Worm (Caenorhabditis elegans) whole organism, late embryonic: Measurements from ENCODE around the gene cpsf-1.

Experiments
- F13H6.1 ChIP-seq: sonication (generic microtip); optimal IDR thresholded peaks from 2 replicates; lab custom pipeline; 2016; ENCODE audit warnings: missing genetic modification characterization, missing compliant biosample characterization
- K09A11.1 ChIP-seq: sonication (generic microtip); optimal IDR thresholded peaks from 2 replicates; lab custom pipeline; 2017; ENCODE audit warnings: antibody characterized with exemption, mild to moderate bottlenecking, missing genetic modification characterization, missing compliant biosample characterization; ENCODE audit not compliant: insufficient read depth
- T23F11.4 ChIP-seq: fragments of 200-800 bp; sonication (Bioruptor generic); optimal IDR thresholded peaks from 2 replicates; lab custom pipeline; 2018; ENCODE audit warnings: mild to moderate bottlenecking, missing genetic modification characterization, missing compliant biosample characterization
- Y22D7AL.16 ChIP-seq: sonication (generic microtip); optimal IDR thresholded peaks from 2 replicates; lab custom pipeline; 2016; ENCODE audit warnings: missing genetic modification characterization, missing compliant biosample characterization
- ahr-1 ChIP-seq: sonication (generic microtip); optimal IDR thresholded peaks from 2 replicates; lab custom pipeline; 2016; ENCODE audit warnings: missing genetic modification characterization, missing compliant biosample characterization
- ama-1 ChIP-seq: fragments of 150-350 bp; optimal IDR thresholded peaks from 2 replicates; lab custom pipeline; 2014
- ceh-14 ChIP-seq: sonication (generic microtip); optimal IDR thresholded peaks from 2 replicates; lab custom pipeline; 2016; ENCODE audit warnings: missing genotype, missing genetic modification characterization, missing compliant biosample characterization
- ceh-18 ChIP-seq: sonication (generic microtip); optimal IDR thresholded peaks from 2 replicates; lab custom pipeline; 2016; ENCODE audit warnings: missing genetic modification characterization, missing compliant biosample characterization
- ceh-2 ChIP-seq: sonication (generic microtip); optimal IDR thresholded peaks from 2 replicates; lab custom pipeline; 2016; ENCODE audit warnings: missing genotype, missing genetic modification characterization, missing compliant biosample characterization
- ceh-22 ChIP-seq: sonication (generic microtip); optimal IDR thresholded peaks from 2 replicates; lab custom pipeline; 2017; ENCODE audit warnings: missing biosample characterization, missing genetic modification characterization
- ceh-34 ChIP-seq: sonication (generic microtip); optimal IDR thresholded peaks from 2 replicates; lab custom pipeline; 2016; ENCODE audit warnings: mild to moderate bottlenecking, missing genetic modification characterization, missing compliant biosample characterization
- ceh-6 ChIP-seq: fragments of 200-800 bp; sonication (Bioruptor generic); optimal IDR thresholded peaks from 2 replicates; lab custom pipeline; 2018; ENCODE audit warnings: mild to moderate bottlenecking, missing genetic modification characterization, missing compliant biosample characterization
- elt-2 ChIP-seq: sonication (generic microtip); optimal IDR thresholded peaks from 2 replicates; lab custom pipeline; 2016; ENCODE audit warnings: missing genetic modification reagents, missing genetic modification characterization, missing compliant biosample characterization
- ets-4 ChIP-seq: sonication (generic microtip); optimal IDR thresholded peaks from 2 replicates; lab custom pipeline; 2016; ENCODE audit warnings: missing genetic modification characterization, missing compliant biosample characterization
- eyg-1 ChIP-seq: sonication (generic microtip); optimal IDR thresholded peaks from 2 replicates; lab custom pipeline; 2016; ENCODE audit warnings: missing genotype, missing genetic modification characterization, missing compliant biosample characterization
- fax-1 ChIP-seq: sonication (generic microtip); optimal IDR thresholded peaks from 2 replicates; lab custom pipeline; 2016; ENCODE audit warnings: missing genotype, missing genetic modification characterization, missing compliant biosample characterization
- fkh-10 ChIP-seq: fragments of 150-350 bp; optimal IDR thresholded peaks from 2 replicates; lab custom pipeline; 2014; ENCODE audit warnings: missing biosample characterization, missing genetic modification reagents, missing genetic modification characterization
- fkh-6 ChIP-seq: sonication (generic microtip); optimal IDR thresholded peaks from 2 replicates; lab custom pipeline; 2016; ENCODE audit warnings: missing genetic modification characterization, missing compliant biosample characterization
- gmeb-2 ChIP-seq: sonication (generic microtip); optimal IDR thresholded peaks from 2 replicates; lab custom pipeline; 2016; ENCODE audit warnings: missing genetic modification characterization, inconsistent platforms, missing compliant biosample characterization
- hlh-13 ChIP-seq: fragments of 200-800 bp; sonication (Bioruptor generic); optimal IDR thresholded peaks from 2 replicates; lab custom pipeline; 2018; ENCODE audit warnings: mild to moderate bottlenecking, missing genetic modification characterization, missing compliant biosample characterization
- hlh-15 ChIP-seq: sonication (generic microtip); optimal IDR thresholded peaks from 2 replicates; lab custom pipeline; 2016; ENCODE audit warnings: missing genetic modification characterization, missing compliant biosample characterization
- hlh-6 ChIP-seq: sonication (generic microtip); optimal IDR thresholded peaks from 2 replicates; lab custom pipeline; 2016; ENCODE audit warnings: missing genotype, missing genetic modification characterization, missing compliant biosample characterization
- hlh-8 ChIP-seq: sonication (generic microtip); optimal IDR thresholded peaks from 2 replicates; lab custom pipeline; 2016; ENCODE audit warnings: missing genotype, missing genetic modification characterization, missing compliant biosample characterization
- lim-6 ChIP-seq: sonication (generic microtip); optimal IDR thresholded peaks from 2 replicates; lab custom pipeline; 2016; ENCODE audit warnings: missing genetic modification characterization, missing compliant biosample characterization
- lin-11 ChIP-seq: fragments of 200-800 bp; sonication (Bioruptor generic); optimal IDR thresholded peaks from 2 replicates; lab custom pipeline; 2018; ENCODE audit warnings: mild to moderate bottlenecking, missing genetic modification characterization, missing compliant biosample characterization
- mec-3 ChIP-seq: sonication (generic microtip); optimal IDR thresholded peaks from 2 replicates; lab custom pipeline; 2016; ENCODE audit warnings: borderline replicate concordance, missing genetic modification characterization, missing compliant biosample characterization
- nhr-11 ChIP-seq: fragments of 150-350 bp; optimal IDR thresholded peaks from 2 replicates; lab custom pipeline; 2014; ENCODE audit warnings: missing biosample characterization, missing genetic modification characterization
- nhr-232 ChIP-seq: sonication (generic microtip); optimal IDR thresholded peaks from 2 replicates; lab custom pipeline; 2016; ENCODE audit warnings: missing genetic modification characterization, missing compliant biosample characterization
- npax-4 ChIP-seq: sonication (generic microtip); optimal IDR thresholded peaks from 2 replicates; lab custom pipeline; 2016; ENCODE audit warnings: missing genetic modification characterization, missing compliant biosample characterization
- odd-2 ChIP-seq: sonication (generic microtip); optimal IDR thresholded peaks from 2 replicates; lab custom pipeline; 2017; ENCODE audit warnings: antibody characterized with exemption, mild to moderate bottlenecking, missing genetic modification characterization, missing compliant biosample characterization
- pat-9 ChIP-seq: fragments of 200-800 bp; sonication (Bioruptor generic); optimal IDR thresholded peaks from 2 replicates; lab custom pipeline; 2018; ENCODE audit warnings: mild to moderate bottlenecking, missing genetic modification characterization, moderate library complexity, missing compliant biosample characterization
- pha-4 ChIP-seq: fragments of 150-350 bp; optimal IDR thresholded peaks from 2 replicates; lab custom pipeline; 2018; ENCODE audit warnings: missing biosample characterization, missing genetic modification reagents, missing genetic modification characterization
- pqm-1 ChIP-seq: sonication (generic microtip); optimal IDR thresholded peaks from 2 replicates; lab custom pipeline; 2016; ENCODE audit warnings: missing genetic modification characterization, missing compliant biosample characterization
- sdc-2 ChIP-seq: sonication (generic microtip); optimal IDR thresholded peaks from 2 replicates; lab custom pipeline; 2016; ENCODE audit warnings: missing genotype, missing genetic modification characterization, missing compliant biosample characterization
- sox-2 ChIP-seq: fragments of 200-800 bp; sonication (Bioruptor generic); IDR thresholded peaks from 2 replicates; pipeline ENCODE4 v1.3.6; 2022; ENCODE audit warnings: missing genetic modification reagents, missing genetic modification characterization, missing compliant biosample characterization
- sox-4 ChIP-seq: sonication (generic microtip); optimal IDR thresholded peaks from 2 replicates; lab custom pipeline; 2017; ENCODE audit warnings: mild to moderate bottlenecking, missing genetic modification characterization, inconsistent platforms, missing compliant biosample characterization
- tbx-2 ChIP-seq: sonication (generic microtip); optimal IDR thresholded peaks from 2 replicates; lab custom pipeline; 2016; ENCODE audit warnings: missing genetic modification characterization, missing compliant biosample characterization
- ttx-3 ChIP-seq: sonication (generic microtip); optimal IDR thresholded peaks from 2 replicates; lab custom pipeline; 2016; ENCODE audit warnings: missing genetic modification reagents, missing genetic modification characterization, missing compliant biosample characterization
- unc-3 ChIP-seq, 2 experiments: fragments of 200-800 bp in 1 of 2; sonication (Bioruptor generic) in 1 of 2; sonication (generic microtip) in 1 of 2; conservative IDR thresholded peaks in 1 of 2; optimal IDR thresholded peaks in 1 of 2; 2 replicates each; pipeline versions ENCODE4 v1.3.6 to Lab custom; 2016 to 2022; ENCODE audit warnings: missing compliant biosample characterization in 2 of 2, missing genetic modification characterization in 2 of 2, missing genetic modification reagents in 1 of 2
- unc-42 ChIP-seq: sonication (generic microtip); optimal IDR thresholded peaks from 2 replicates; lab custom pipeline; 2016; ENCODE audit warnings: missing genotype, missing genetic modification characterization, missing compliant biosample characterization
- zip-5 ChIP-seq: sonication (generic microtip); optimal IDR thresholded peaks from 2 replicates; lab custom pipeline; 2016; ENCODE audit warnings: missing genetic modification characterization, missing compliant biosample characterization

Gene cpsf-1

ce11 chrIV:2002290-2002689 lies 30.5 kb downstream of the cpsf-1 start (continued):
- TF ChIP-seq sox-4 (tag; lab: Kevin White, UChicago), result no peak
- TF ChIP-seq, all 69 proteins: peak for 0

- TF ChIP-seq lin-11 (tag; lab: Kevin White, UChicago), result no peak
- TF ChIP-seq ceh-2 (tag; lab: Kevin White, UChicago), result no peak
- no peak for TF ChIP-seq eyg-1
- TF ChIP-seq ttx-3 (tag; lab: Kevin White, UChicago), result no peak
- TF ChIP-seq nhr-232 (tag; lab: Kevin White, UChicago), result no peak
- no peak for TF ChIP-seq odd-2 (tag; lab: Kevin White, UChicago)
- no peak for TF ChIP-seq ceh-22 (tag; lab: Kevin White, UChicago)
- TF ChIP-seq sox-2 (GFP tag; lab: Robert Waterston, UW), result no peak
- no peak for TF ChIP-seq unc-42
- no peak for TF ChIP-seq ets-4 (tag; lab: Kevin White, UChicago)
- TF ChIP-seq F13H6.1, result no peak
- no peak for TF ChIP-seq elt-2 (tag; lab: Kevin White, UChicago)
- TF ChIP-seq ahr-1 (tag; lab: Kevin White, UChicago), result no peak
- no peak for TF ChIP-seq K09A11.1 (tag; lab: Kevin White, UChicago)
- TF ChIP-seq pat-9, result no peak
- no peak for TF ChIP-seq hlh-8 (tag; lab: Kevin White, UChicago)
- TF ChIP-seq Y22D7AL.16 (tag; lab: Kevin White, UChicago), result no peak
- TF ChIP-seq ceh-18 (tag; lab: Kevin White, UChicago), result no peak
- no peak for TF ChIP-seq npax-4 (tag; lab: Kevin White, UChicago)
- no peak for TF ChIP-seq unc-3 (GFP tag; conservative IDR thresholded peaks at IDR 0.05; lab: Robert Waterston, UW)
- TF ChIP-seq unc-3 (tag; optimal IDR thresholded peaks at IDR 0.05; lab: Kevin White, UChicago), result no peak
Measured at ce11 chrIV:1997762-1998161, 35.0 kb downstream of the cpsf-1 start.

ce11 chrIV:1992789-1993188 lies 40.0 kb downstream of the cpsf-1 start, which contains the start of gene xpc-1:
Gene xpc-1, plus strand, starts transcription at chrIV:1993089.
- TF ChIP-seq zip-5, result no peak
- TF ChIP-seq hlh-15, result no peak
- no peak for TF ChIP-seq hlh-13
- no peak for TF ChIP-seq pqm-1 (tag; lab: Kevin White, UChicago)
- TF ChIP-seq nhr-11 (tag; lab: Kevin White, UChicago), result no peak
- TF ChIP-seq odd-2 (tag; lab: Kevin White, UChicago), result no peak
- TF ChIP-seq ceh-6 (GFP tag; lab: Kevin White, UChicago), result no peak
- TF ChIP-seq hlh-6 (tag; lab: Kevin White, UChicago), result no peak
- no peak for TF ChIP-seq sdc-2 (tag; lab: Kevin White, UChicago)
- TF ChIP-seq fax-1 (tag; lab: Kevin White, UChicago), result no peak
- TF ChIP-seq pha-4 (tag; lab: Kevin White, UChicago), result no peak
- TF ChIP-seq pat-9, result no peak
- no peak for TF ChIP-seq ceh-22 (tag; lab: Kevin White, UChicago)
- no peak for TF ChIP-seq ceh-34 (tag; lab: Kevin White, UChicago)
- no peak for TF ChIP-seq nhr-232 (tag; lab: Kevin White, UChicago)
- no peak for TF ChIP-seq ceh-14 (tag; lab: Kevin White, UChicago)
- no peak for TF ChIP-seq Y22D7AL.16 (tag; lab: Kevin White, UChicago)

- TF ChIP-seq tbx-2 (tag; lab: Kevin White, UChicago) (no peak), fkh-6 (no peak), fkh-10 (no peak), pqm-1 (tag; lab: Kevin White, UChicago) (no peak), T23F11.4 (no peak), mec-3 (tag; lab: Kevin White, UChicago) (no peak), lim-6 (no peak), nhr-11 (tag; lab: Kevin White, UChicago) (no peak), gmeb-2 (tag; lab: Kevin White, UChicago) (no peak), ama-1 (no peak), npax-4 (tag; lab: Kevin White, UChicago) (no peak)
Measured at ce11 chrIV:1990843-1991339, 41.9 kb downstream of the cpsf-1 start.
